Worm (Caenorhabditis elegans) whole organism, L1 larva: ENCODE measurements around the gene delm-1.

Source experiments
- Y116A8C.19 ChIP-seq: sonication (generic microtip); optimal IDR thresholded peaks from 2 replicates; lab custom pipeline; 2016; ENCODE audit warnings: missing compliant biosample characterization, missing genetic modification characterization, borderline replicate concordance
- aha-1 ChIP-seq: fragments of 150-350 bp; optimal IDR thresholded peaks from 2 replicates; lab custom pipeline; 2014; ENCODE audit warnings: missing biosample characterization, missing genetic modification characterization
- aly-2 ChIP-seq: fragments of 150-350 bp; optimal IDR thresholded peaks from 2 replicates; lab custom pipeline; 2014; ENCODE audit warnings: missing biosample characterization, missing genetic modification characterization
- blmp-1 ChIP-seq: fragments of 150-350 bp; optimal IDR thresholded peaks from 2 replicates; lab custom pipeline; 2014; ENCODE audit warnings: missing biosample characterization, missing genetic modification characterization
- ceh-8 ChIP-seq: fragments of 200-800 bp; sonication (Bioruptor generic); optimal IDR thresholded peaks from 2 replicates; lab custom pipeline; 2018; ENCODE audit warnings: mild to moderate bottlenecking, missing genetic modification characterization, moderate library complexity, missing compliant biosample characterization
- ceh-90 ChIP-seq: sonication (generic microtip); optimal IDR thresholded peaks from 2 replicates; lab custom pipeline; 2016; ENCODE audit warnings: missing genetic modification characterization, missing compliant biosample characterization
- dpl-1 ChIP-seq, 3 experiments: fragments of 150-350 bp in 2 of 3; sonication (generic microtip) in 1 of 3; optimal IDR thresholded peaks; 2 replicates each; lab custom pipeline; 2014 to 2017; ENCODE audit warnings: missing biosample characterization in 3 of 3, missing genetic modification characterization in 3 of 3, missing genetic modification reagents in 3 of 3
- efl-1 ChIP-seq, 4 experiments: fragments of 150-350 bp; optimal IDR thresholded peaks in 3 of 4; peaks in 1 of 4; 1 replicate in 1 of 4; 2 replicates in 3 of 4; lab custom pipeline; 2014; ENCODE audit warnings: missing biosample characterization in 2 of 4, missing genetic modification characterization in 2 of 4, missing genetic modification reagents in 2 of 4
- efl-3 ChIP-seq: fragments of 200-800 bp; sonication (Bioruptor generic); optimal IDR thresholded peaks from 2 replicates; lab custom pipeline; 2018; ENCODE audit warnings: mild to moderate bottlenecking, missing genetic modification characterization, missing compliant biosample characterization
- elt-2 ChIP-seq: sonication (generic microtip); optimal IDR thresholded peaks from 2 replicates; lab custom pipeline; 2016; ENCODE audit warnings: missing genetic modification characterization, mild to moderate bottlenecking, inconsistent platforms, missing compliant biosample characterization, missing genetic modification reagents
- fos-1 ChIP-seq: fragments of 150-350 bp; optimal IDR thresholded peaks from 2 replicates; lab custom pipeline; 2014; ENCODE audit warnings: missing biosample characterization, missing genetic modification characterization
- hlh-17 ChIP-seq: fragments of 200-800 bp; sonication (Bioruptor generic); optimal IDR thresholded peaks from 2 replicates; lab custom pipeline; 2018; ENCODE audit warnings: missing genetic modification characterization, mild to moderate bottlenecking, missing compliant biosample characterization, moderate library complexity, borderline replicate concordance
- hlh-4 ChIP-seq: sonication (generic microtip); optimal IDR thresholded peaks from 2 replicates; lab custom pipeline; 2016; ENCODE audit warnings: mild to moderate bottlenecking, missing genetic modification characterization, missing compliant biosample characterization
- hpl-2 ChIP-seq: fragments of 150-350 bp; optimal IDR thresholded peaks from 2 replicates; lab custom pipeline; 2014; ENCODE audit warnings: missing biosample characterization, missing genetic modification reagents, missing genetic modification characterization
- irx-1 ChIP-seq: sonication (generic microtip); optimal IDR thresholded peaks from 2 replicates; lab custom pipeline; 2016; ENCODE audit warnings: missing genetic modification characterization, missing compliant biosample characterization
- isw-1 ChIP-seq: fragments of 200-800 bp; sonication (Bioruptor generic); IDR thresholded peaks from 2 replicates; pipeline ENCODE4 v1.3.6; 2022; ENCODE audit warnings: missing genetic modification characterization, missing compliant biosample characterization
- lin-14 ChIP-seq: fragments of 200-800 bp; sonication (Bioruptor generic); optimal IDR thresholded peaks from 2 replicates; lab custom pipeline; 2018; ENCODE audit warnings: mild to moderate bottlenecking, missing genetic modification characterization, moderate library complexity, missing compliant biosample characterization
- lin-15B ChIP-seq: fragments of 150-350 bp; sonication (generic microtip); optimal IDR thresholded peaks from 3 replicates; lab custom pipeline; 2014; ENCODE audit warnings: missing biosample characterization, missing genetic modification characterization
- lsy-2 ChIP-seq, 2 experiments: fragments of 150-350 bp; optimal IDR thresholded peaks; 2 replicates each; lab custom pipeline; 2014; ENCODE audit warnings: missing biosample characterization in 2 of 2, missing genetic modification characterization in 2 of 2
- mab-9 ChIP-seq: fragments of 200-800 bp; sonication (Bioruptor generic); IDR thresholded peaks from 2 replicates; pipeline ENCODE4 v1.3.6; 2022; ENCODE audit warnings: missing genetic modification reagents, missing genetic modification characterization, missing compliant biosample characterization
- mdl-1 ChIP-seq, 2 experiments: fragments of 150-350 bp; optimal IDR thresholded peaks; 2 replicates each; lab custom pipeline; 2014 to 2017; ENCODE audit warnings: missing biosample characterization in 2 of 2, missing genetic modification characterization in 2 of 2, inconsistent platforms in 1 of 2
- nhr-11 ChIP-seq: fragments of 150-350 bp; optimal IDR thresholded peaks from 2 replicates; lab custom pipeline; 2014; ENCODE audit warnings: missing biosample characterization, missing genetic modification characterization
- nhr-12 ChIP-seq: sonication (generic microtip); optimal IDR thresholded peaks from 2 replicates; lab custom pipeline; 2017; ENCODE audit warnings: missing biosample characterization, missing genetic modification characterization
- nhr-20 ChIP-seq: sonication (generic microtip); optimal IDR thresholded peaks from 2 replicates; lab custom pipeline; 2016; ENCODE audit warnings: mild to moderate bottlenecking, missing genetic modification characterization, missing compliant biosample characterization
- nhr-28 ChIP-seq: fragments of 150-350 bp; optimal IDR thresholded peaks from 2 replicates; lab custom pipeline; 2014; ENCODE audit warnings: missing biosample characterization, missing genetic modification characterization
- nhr-71 ChIP-seq: sonication (generic microtip); optimal IDR thresholded peaks from 2 replicates; lab custom pipeline; 2016; ENCODE audit warnings: mild to moderate bottlenecking, missing genetic modification characterization, moderate library complexity, missing compliant biosample characterization
- nhr-77 ChIP-seq: fragments of 150-350 bp; optimal IDR thresholded peaks from 2 replicates; lab custom pipeline; 2014; ENCODE audit warnings: missing biosample characterization, missing genetic modification characterization
- nhr-85 ChIP-seq: sonication (generic microtip); peaks from one replicate; lab custom pipeline; 2016; ENCODE audit warnings: missing genetic modification characterization, inconsistent platforms, missing compliant biosample characterization
- pax-3 ChIP-seq: fragments of 200-800 bp; sonication (Bioruptor generic); optimal IDR thresholded peaks from 2 replicates; lab custom pipeline; 2018; ENCODE audit warnings: mild to moderate bottlenecking, missing genetic modification characterization, moderate library complexity, missing compliant biosample characterization
- skn-1 ChIP-seq: fragments of 150-350 bp; optimal IDR thresholded peaks from 2 replicates; lab custom pipeline; 2014; ENCODE audit warnings: missing biosample characterization, missing genetic modification characterization
- snpc-4 ChIP-seq: fragments of 150-350 bp; optimal IDR thresholded peaks from 2 replicates; lab custom pipeline; 2014; ENCODE audit warnings: missing biosample characterization, missing genetic modification characterization
- sox-4 ChIP-seq: sonication (generic microtip); optimal IDR thresholded peaks from 2 replicates; lab custom pipeline; 2016; ENCODE audit warnings: missing genetic modification characterization, missing compliant biosample characterization
- swsn-7 ChIP-seq: sonication (generic microtip); optimal IDR thresholded peaks from 2 replicates; lab custom pipeline; 2016; ENCODE audit warnings: missing genetic modification characterization, missing compliant biosample characterization
- tlp-1 ChIP-seq: fragments of 150-350 bp; optimal IDR thresholded peaks from 2 replicates; lab custom pipeline; 2014; ENCODE audit warnings: missing biosample characterization, missing genetic modification characterization
- unc-130 ChIP-seq: fragments of 150-350 bp; optimal IDR thresholded peaks from 2 replicates; lab custom pipeline; 2017; ENCODE audit warnings: missing biosample characterization, missing genetic modification characterization, inconsistent platforms
- unc-30 ChIP-seq: sonication (generic microtip); optimal IDR thresholded peaks from 2 replicates; lab custom pipeline; 2017; ENCODE audit warnings: missing biosample characterization, missing genetic modification characterization
- unc-62 ChIP-seq: fragments of 150-350 bp; optimal IDR thresholded peaks from 2 replicates; lab custom pipeline; 2014; ENCODE audit warnings: missing biosample characterization, missing genetic modification reagents, missing genetic modification characterization
- zip-4 ChIP-seq: fragments of 200-800 bp; sonication (Bioruptor generic); optimal IDR thresholded peaks from 2 replicates; lab custom pipeline; 2018; ENCODE audit warnings: mild to moderate bottlenecking, missing genetic modification characterization, moderate library complexity, missing compliant biosample characterization

Gene delm-1

ce11 chrIV:9104071-9105016 lies 30.9 kb downstream of the delm-1 start, which contains the start of the genes C01F6.14 and fem-3 (continued):
- TF ChIP-seq zip-4 (GFP tag; lab: Kevin White, UChicago) (no peak), dpl-1 (GFP tag; optimal IDR thresholded peaks at IDR 0.05; lab: Kevin White, UChicago) (peak; percentile 45 to 82 (median 70)), sox-4 (tag; lab: Kevin White, UChicago) (no peak), blmp-1 (tag; lab: Kevin White, UChicago) (no peak), swsn-7 (tag; lab: Kevin White, UChicago) (no peak), unc-62 (no peak), skn-1 (peak; percentile 14), mdl-1 (tag; optimal IDR thresholded peaks at IDR 0.05; lab: Kevin White, UChicago) (no peak), nhr-12 (tag; lab: Kevin White, UChicago) (no peak), unc-30 (tag; lab: Kevin White, UChicago) (no peak), nhr-11 (tag; lab: Kevin White, UChicago) (no peak), lsy-2 (tag; optimal IDR thresholded peaks at IDR 0.05; lab: Kevin White, UChicago) (peak in 1 of 2 experiments; percentile 54), Y116A8C.19 (no peak), ceh-90 (tag; lab: Kevin White, UChicago) (no peak), unc-130 (tag; lab: Kevin White, UChicago) (no peak), lin-14 (no peak), isw-1 (no peak), nhr-85 (tag; lab: Kevin White, UChicago) (peak; percentile 41), nhr-71 (tag; lab: Kevin White, UChicago) (no peak), hpl-2 (no peak), irx-1 (tag; lab: Kevin White, UChicago) (no peak), aly-2 (tag; lab: Kevin White, UChicago) (no peak), hlh-17 (no peak)

- no peak for TF ChIP-seq fos-1 (tag; lab: Kevin White, UChicago)
- no peak for TF ChIP-seq lin-15B (tag; lab: Kevin White, UChicago)
- no peak for TF ChIP-seq dpl-1 (GFP tag; optimal IDR thresholded peaks at IDR 0.05; lab: Kevin White, UChicago)
- TF ChIP-seq nhr-12 (tag; lab: Kevin White, UChicago): no peak
- no peak for TF ChIP-seq snpc-4
- TF ChIP-seq aha-1 (tag; lab: Kevin White, UChicago): no peak
- TF ChIP-seq elt-2 (tag; lab: Kevin White, UChicago): no peak
- TF ChIP-seq nhr-20: no peak
- no peak for TF ChIP-seq ceh-8 (GFP tag; lab: Kevin White, UChicago)
- no peak for TF ChIP-seq nhr-28
- TF ChIP-seq efl-3 (GFP tag; lab: Kevin White, UChicago): no peak
- no peak for TF ChIP-seq pax-3 (tag; lab: Kevin White, UChicago)
- TF ChIP-seq tlp-1 (tag; lab: Kevin White, UChicago): no peak
- no peak for TF ChIP-seq hlh-4 (tag; lab: Kevin White, UChicago)
- TF ChIP-seq nhr-77: no peak
- TF ChIP-seq mab-9: no peak
- TF ChIP-seq lsy-2 (tag; optimal IDR thresholded peaks at IDR 0.05; lab: Kevin White, UChicago): no peak
These were observed 34.4 kb downstream of the delm-1 start for ce11 chrIV:9100835-9101234.

- TF ChIP-seq lin-15B (tag; lab: Kevin White, UChicago) (no peak), efl-1 (optimal IDR thresholded peaks at IDR 0.05; lab: Kevin White, UChicago) (no peak), efl-1 (GFP tag; optimal IDR thresholded peaks at IDR 0.05 in 1 of 2; lab: Kevin White, UChicago) (peak in 1 of 2 experiments; percentile 78)
These were observed 36.3 kb downstream of the delm-1 start, which contains the start of gene gldi-10 for ce11 chrIV:9098942-9099341. Gene gldi-10, plus strand, starts transcription at chrIV:9099242.
